Worm (Caenorhabditis elegans): ENCODE data around the gene Y49A3A.3.
A peak's percentile ranks its signal among the peaks of the same experiment; 100 is the strongest.

Gene Y49A3A.3

ce11 chrV:14320246-14320645, 34.0 kb upstream of the Y49A3A.3 start, which contains the start of gene F47B8.14:
TSS of gene F47B8.14 (plus strand) at chrV:14320546.
- no peak for TF ChIP-seq lin-54 (GFP tag; optimal IDR thresholded peaks at IDR 0.05)
- TF ChIP-seq lin-26 (GFP tag; IDR thresholded peaks at IDR 0.05) = no peak
- TF ChIP-seq pbrm-1 (GFP tag; IDR thresholded peaks at IDR 0.05) = no peak
- no peak for TF ChIP-seq lsy-27 (tag; optimal IDR thresholded peaks at IDR 0.05; ENCODE audit: borderline replicate concordance, insufficient read depth)
- TF ChIP-seq efl-1 (GFP tag; optimal IDR thresholded peaks at IDR 0.05) = no peak
- no peak for TF ChIP-seq egl-44 (GFP tag; IDR thresholded peaks at IDR 0.05)
- no peak for TF ChIP-seq D2030.7 (GFP tag; IDR thresholded peaks at IDR 0.05)
- no peak for TF ChIP-seq F52B5.7 (tag; optimal IDR thresholded peaks at IDR 0.05)
- TF ChIP-seq F23B12.7 (tag; optimal IDR thresholded peaks at IDR 0.05; ENCODE audit: insufficient read depth) = no peak
- TF ChIP-seq athp-1 (tag; optimal IDR thresholded peaks at IDR 0.05) = no peak
- TF ChIP-seq dox-1 (GFP tag; IDR thresholded peaks at IDR 0.05) = no peak
- TF ChIP-seq nfya-1 (tag; optimal IDR thresholded peaks at IDR 0.05; ENCODE audit: borderline replicate concordance, insufficient read depth) = no peak

- peak; percentile 31 for TF ChIP-seq F57A8.1 (GFP tag; optimal IDR thresholded peaks at IDR 0.05)
- no peak for TF ChIP-seq ama-1 (optimal IDR thresholded peaks at IDR 0.05)
- TF ChIP-seq ama-1 (GFP tag; optimal IDR thresholded peaks at IDR 0.05) = no peak
- TF ChIP-seq pbrm-1 (GFP tag; IDR thresholded peaks at IDR 0.05) = 0 out of 2 replicates have a peak, but pooled peaks have one; percentile 14
- no peak for TF ChIP-seq cebp-1 (GFP tag; IDR thresholded peaks at IDR 0.05)
- TF ChIP-seq cebp-1 (tag; optimal IDR thresholded peaks at IDR 0.05) = peak; percentile 26
- TF ChIP-seq nfyb-1 (GFP tag; IDR thresholded peaks at IDR 0.05) = 0 out of 2 replicates have a peak, but pooled peaks have one; percentile 30
- TF ChIP-seq B0336.3 (GFP tag; IDR thresholded peaks at IDR 0.05) = peak; percentile 31; the same call in 1 of the 2 replicates
- peak; percentile 95 for TF ChIP-seq zfh-2 (GFP tag; conservative IDR thresholded peaks at IDR 0.05)
- peak; percentile 98 for TF ChIP-seq egrh-3 (GFP tag; IDR thresholded peaks at IDR 0.05)
- peak; percentile 23 for TF ChIP-seq attf-5 (GFP tag; optimal IDR thresholded peaks at IDR 0.05)
- TF ChIP-seq athp-1 (tag; optimal IDR thresholded peaks at IDR 0.05) = peak; percentile 15
- TF ChIP-seq mxl-1 (tag; optimal IDR thresholded peaks at IDR 0.05) = no peak
- TF ChIP-seq cebp-2 (GFP tag; IDR thresholded peaks at IDR 0.05) = no peak
These were observed 33.4 kb upstream of the Y49A3A.3 start for ce11 chrV:14320730-14321319.

- TF ChIP-seq cebp-1 (GFP tag; IDR thresholded peaks at IDR 0.05) (no peak), cebp-1 (tag; optimal IDR thresholded peaks at IDR 0.05) (peak; percentile 70), hmg-1.2 (GFP tag; IDR thresholded peaks at IDR 0.05) (peak; percentile 75; the same call in 1 of the 2 replicates), ztf-26 (tag; optimal IDR thresholded peaks at IDR 0.05) (no peak)
These were observed 31.5 kb upstream of the Y49A3A.3 start, which contains the start of gene F47B8.3 for ce11 chrV:14322743-14323142. TSS of gene F47B8.3 (minus strand) at chrV:14323003.

ce11 chrV:14324502-14325467, 29.4 kb upstream of the Y49A3A.3 start, which contains the start of the genes F47B8.4 and F47B8.18:
TSS of gene F47B8.4 (minus strand) at chrV:14324673.
TSS of gene F47B8.18 (minus strand) at chrV:14325464.
- TF ChIP-seq madf-6 (GFP tag; IDR thresholded peaks at IDR 0.05) = no peak
- TF ChIP-seq zfh-2 (GFP tag; conservative IDR thresholded peaks at IDR 0.05) = peak; percentile 95
- TF ChIP-seq nhr-80 (tag; optimal IDR thresholded peaks at IDR 0.05) = peak; percentile 56
- peak; percentile 99 for TF ChIP-seq egrh-3 (GFP tag; IDR thresholded peaks at IDR 0.05)
- TF ChIP-seq cebp-1 (GFP tag; IDR thresholded peaks at IDR 0.05) = 0 out of 2 replicates have a peak, but pooled peaks have one; percentile 15
- TF ChIP-seq cebp-1 (tag; optimal IDR thresholded peaks at IDR 0.05) = no peak
- TF ChIP-seq mcd-1 (GFP tag; IDR thresholded peaks at IDR 0.05) = peak; percentile 55; the same call in 1 of the 2 replicates
- TF ChIP-seq lin-26 (GFP tag; IDR thresholded peaks at IDR 0.05) = 0 out of 2 replicates have a peak, but pooled peaks have one; percentile 53
- TF ChIP-seq tlf-1 (GFP tag; optimal IDR thresholded peaks at IDR 0.05) = no peak
- TF ChIP-seq sptf-2 (GFP tag; optimal IDR thresholded peaks at IDR 0.05) = peak; percentile 15
- TF ChIP-seq nhr-179 (tag; optimal IDR thresholded peaks at IDR 0.05) = no peak

Measured in whole organism, young adult.